Worm (Caenorhabditis elegans) whole organism, midembryonic: ENCODE results near the gene ubc-26.

Experiments used
- T22C8.4 ChIP-seq: fragments of 200-800 bp; sonication (Bioruptor generic); IDR thresholded peaks from 2 replicates; pipeline ENCODE4 v1.3.6; 2022; ENCODE audit warnings: missing genetic modification characterization, missing compliant biosample characterization
- klf-2 ChIP-seq: fragments of 200-800 bp; sonication (Bioruptor generic); conservative IDR thresholded peaks from 2 replicates; pipeline ENCODE4 v1.3.6; 2022; ENCODE audit warnings: missing genetic modification reagents, missing genetic modification characterization, missing compliant biosample characterization
- med-1 ChIP-seq: sonication (generic microtip); optimal IDR thresholded peaks from 2 replicates; lab custom pipeline; 2017; ENCODE audit warnings: missing genetic modification characterization, mild to moderate bottlenecking, missing compliant biosample characterization, antibody characterized with exemption, missing genetic modification reagents; ENCODE audit not compliant: insufficient read depth
- ref-1 ChIP-seq: fragments of 200-800 bp; sonication (Bioruptor generic); conservative IDR thresholded peaks from 2 replicates; pipeline ENCODE4 v1.3.6; 2022; ENCODE audit warnings: missing genetic modification reagents, missing genetic modification characterization, missing compliant biosample characterization
- tab-1 ChIP-seq: fragments of 200-800 bp; sonication (Bioruptor generic); IDR thresholded peaks from 2 replicates; pipeline ENCODE4 v1.3.6; 2022; ENCODE audit warnings: missing genetic modification characterization, missing compliant biosample characterization
- ztf-23 ChIP-seq: fragments of 200-800 bp; sonication (Bioruptor generic); IDR thresholded peaks from 2 replicates; pipeline ENCODE4 v1.3.6; 2022; ENCODE audit warnings: missing genetic modification reagents, missing genetic modification characterization, missing compliant biosample characterization
- ztf-29 ChIP-seq: fragments of 200-800 bp; sonication (Bioruptor generic); IDR thresholded peaks from 2 replicates; pipeline ENCODE4 v1.3.6; 2022; ENCODE audit warnings: missing genetic modification reagents, missing genetic modification characterization, missing compliant biosample characterization

- TF ChIP-seq tab-1 (GFP tag; lab: Robert Waterston, UW): no peak
- no peak for TF ChIP-seq T22C8.4 (GFP tag; lab: Robert Waterston, UW)
- no peak for TF ChIP-seq ref-1 (GFP tag; lab: Robert Waterston, UW)
- no peak for TF ChIP-seq ztf-29 (GFP tag; lab: Robert Waterston, UW)
- TF ChIP-seq ztf-23 (GFP tag; lab: Robert Waterston, UW): no peak
- TF ChIP-seq med-1 (GFP tag; lab: Kevin White, UChicago): no peak
- no peak for TF ChIP-seq klf-2
Measured at ce11 chrII:2925806-2926558, 25.8 kb upstream of the ubc-26 start.
